Fruit fly (Drosophila melanogaster): ENCODE data around the gene Samuel.

Samuel gene

dm6 chr2L:11057333-11058110, 9.3 kb downstream of the Samuel start (continued):
- peak; percentile 66; the same call in 1 of the 3 replicates for TF ChIP-seq otp (GFP tag; IDR thresholded peaks at IDR 0.05)
- no peak for TF ChIP-seq toy (GFP tag; IDR thresholded peaks at IDR 0.05)
- TF ChIP-seq E2f2 (GFP tag; IDR thresholded peaks at IDR 0.05): peak; percentile 71
- peak; percentile 69 for TF ChIP-seq CG12942 (GFP tag; optimal IDR thresholded peaks at IDR 0.05)
- peak; percentile 70 for TF ChIP-seq CG14050 (GFP tag; IDR thresholded peaks at IDR 0.05)
- TF ChIP-seq Hmx (GFP tag; optimal IDR thresholded peaks at IDR 0.05): no peak
- TF ChIP-seq CG17186 (GFP tag; optimal IDR thresholded peaks at IDR 0.05): no peak
- peak; percentile 61 for TF ChIP-seq ci (GFP tag; IDR thresholded peaks at IDR 0.05)
- TF ChIP-seq CG11085 (GFP tag; IDR thresholded peaks at IDR 0.05): peak; percentile 26
- TF ChIP-seq CG31224 (GFP tag; IDR thresholded peaks at IDR 0.05): no peak
- no peak for TF ChIP-seq usp (GFP tag; optimal IDR thresholded peaks at IDR 0.05)
- peak; percentile 59 for TF ChIP-seq CG14441 (GFP tag; IDR thresholded peaks at IDR 0.05)
- TF ChIP-seq CG15514 (GFP tag; optimal IDR thresholded peaks at IDR 0.05): peak; percentile 4
- TF ChIP-seq CG17328 (GFP tag; IDR thresholded peaks at IDR 0.05): peak; percentile 65
- TF ChIP-seq Ets97D (GFP tag; optimal IDR thresholded peaks at IDR 0.05): no peak
- peak; percentile 79 for TF ChIP-seq Hr3 (GFP tag; optimal IDR thresholded peaks at IDR 0.05)
- TF ChIP-seq pb (GFP tag; optimal IDR thresholded peaks at IDR 0.05): no peak
- TF ChIP-seq Dip2 (GFP tag; IDR thresholded peaks at IDR 0.05): no peak
- peak; percentile 53 for TF ChIP-seq scrt (GFP tag; optimal IDR thresholded peaks at IDR 0.05)
- no peak for TF ChIP-seq CG5245 (GFP tag; optimal IDR thresholded peaks at IDR 0.05)
- TF ChIP-seq CG13296 (GFP tag; optimal IDR thresholded peaks at IDR 0.05): peak; percentile 77
- TF ChIP-seq Vsx1 (GFP tag; optimal IDR thresholded peaks at IDR 0.05): no peak
- TF ChIP-seq CG9727 (GFP tag; optimal IDR thresholded peaks at IDR 0.05): peak; percentile 77
- TF ChIP-seq Mad (GFP tag; optimal IDR thresholded peaks at IDR 0.05): peak; percentile 75
- TF ChIP-seq Poxn (GFP tag; IDR thresholded peaks at IDR 0.05): peak; percentile 28; the same call in 1 of the 2 replicates
- TF ChIP-seq hkb (optimal IDR thresholded peaks at IDR 0.05): no peak
- peak; percentile 73; the same call in 1 of the 2 replicates for TF ChIP-seq hkb (GFP tag; IDR thresholded peaks at IDR 0.05)
- peak; percentile 87 for TF ChIP-seq Rfx (GFP tag; IDR thresholded peaks at IDR 0.05)
- peak; percentile 35 for TF ChIP-seq CG8290 (GFP tag; optimal IDR thresholded peaks at IDR 0.05)
- TF ChIP-seq CG8290 (tag; optimal IDR thresholded peaks at IDR 0.05): peak; percentile 25 to 44
- peak; percentile 63 for TF ChIP-seq nerfin-1 (tag; optimal IDR thresholded peaks at IDR 0.05)
- TF ChIP-seq Hr39 (optimal IDR thresholded peaks at IDR 0.05): no peak

- TF ChIP-seq chinmo (GFP tag; IDR thresholded peaks at IDR 0.05; ENCODE audit: partially characterized antibody) (no peak), gt (GFP tag; IDR thresholded peaks at IDR 0.05) (no peak), CG7963 (GFP tag; IDR thresholded peaks at IDR 0.05; ENCODE audit: partially characterized antibody) (no peak), eve (GFP tag; optimal IDR thresholded peaks at IDR 0.05) (no peak), Dbx (GFP tag; IDR thresholded peaks at IDR 0.05) (no peak), Tbp (GFP tag; optimal IDR thresholded peaks at IDR 0.05) (no peak), kni (GFP tag; optimal IDR thresholded peaks at IDR 0.05) (peak; percentile 8), CG14860 (GFP tag; IDR thresholded peaks at IDR 0.05; ENCODE audit: partially characterized antibody) (no peak), Adf1 (GFP tag; IDR thresholded peaks at IDR 0.05) (0 out of 2 replicates have a peak, but pooled peaks have one; percentile 36), CG3163 (GFP tag; optimal IDR thresholded peaks at IDR 0.05) (peak; percentile 51), Hr78 (GFP tag; optimal IDR thresholded peaks at IDR 0.05) (peak in 1 of 2 experiments; percentile 5), grau (tag; optimal IDR thresholded peaks at IDR 0.05) (no peak), otp (GFP tag; IDR thresholded peaks at IDR 0.05) (no peak), CG14441 (GFP tag; IDR thresholded peaks at IDR 0.05) (no peak), cwo (GFP tag; optimal IDR thresholded peaks at IDR 0.05) (peak; percentile 91), Ravus (GFP tag; IDR thresholded peaks at IDR 0.05) (no peak), grn (GFP tag; optimal IDR thresholded peaks at IDR 0.05) (peak; percentile 76), jumu (GFP tag; optimal IDR thresholded peaks at IDR 0.05) (no peak), Pdp1 (GFP tag; optimal IDR thresholded peaks at IDR 0.05) (peak in 1 of 2 experiments; percentile 59), sim (GFP tag; IDR thresholded peaks at IDR 0.05) (0 out of 2 replicates have a peak, but pooled peaks have one; percentile 6), sisA (GFP tag; IDR thresholded peaks at IDR 0.05) (no peak), CG1529 (GFP tag; optimal IDR thresholded peaks at IDR 0.05) (no peak)
These were observed 9.9 kb downstream of the Samuel start for dm6 chr2L:11056791-11057332.

All from whole organism, embryonic.